Comparison of ENCODE assay signal across 1 fruit fly cellular context in genomic region chr3L:14050944-14051548, dm6.
TF ChIP-seq lines count a peak whose summit lies in the region.

Gene CG6833, plus strand, starts transcription at chr3L:14051206.

TF ChIP-seq in whole organism, embryonic, 481 proteins besides CTCF, POLR2A, EP300 and RAD21 (continued from another document and continues in another):
- TF ChIP-seq CG34376 (GFP tag; optimal IDR thresholded peaks at IDR 0.05; lab: Kevin White, UChicago) = peak; percentile 5
- TF ChIP-seq Doc2 (GFP tag; IDR thresholded peaks at IDR 0.05; lab: Robert Waterston, UW) = no peak
- TF ChIP-seq CG9876 (GFP tag; optimal IDR thresholded peaks at IDR 0.05; lab: Kevin White, UChicago) = peak; percentile 77
- TF ChIP-seq br (optimal IDR thresholded peaks at IDR 0.05; lab: Kevin White, UChicago) = no peak
- TF ChIP-seq CG12659 (GFP tag; optimal IDR thresholded peaks at IDR 0.05; lab: Kevin White, UChicago) = peak; percentile 73
- TF ChIP-seq CG10979 (tag; optimal IDR thresholded peaks at IDR 0.05; lab: Kevin White, UChicago) = peak; percentile 53
- TF ChIP-seq bab2 (GFP tag; optimal IDR thresholded peaks at IDR 0.05; lab: Kevin White, UChicago) = peak; percentile 63
- TF ChIP-seq CG14441 (GFP tag; IDR thresholded peaks at IDR 0.05; lab: Robert Waterston, UW) = peak; percentile 84
- TF ChIP-seq E2f1 (GFP tag; IDR thresholded peaks at IDR 0.05; lab: Robert Waterston, UW) = peak; percentile 74
- peak; percentile 76 for TF ChIP-seq CG7372 (GFP tag; IDR thresholded peaks at IDR 0.05; lab: Robert Waterston, UW)
- TF ChIP-seq CG2712 (tag; optimal IDR thresholded peaks at IDR 0.05; lab: Kevin White, UChicago) = peak; percentile 73
- TF ChIP-seq ewg (GFP tag; optimal IDR thresholded peaks at IDR 0.05; lab: Kevin White, UChicago) = peak; percentile 38
- TF ChIP-seq CG4820 (GFP tag; optimal IDR thresholded peaks at IDR 0.05; lab: Kevin White, UChicago) = peak; percentile 69
- no peak for TF ChIP-seq usp (GFP tag; optimal IDR thresholded peaks at IDR 0.05; lab: Kevin White, UChicago)
- peak in 1 of 2 experiments; percentile 48 for TF ChIP-seq bsh (GFP tag; optimal IDR thresholded peaks at IDR 0.05; lab: Kevin White, UChicago)
- peak; percentile 50 for TF ChIP-seq Nf-YC (tag; optimal IDR thresholded peaks at IDR 0.05; lab: Kevin White, UChicago)
- no peak for TF ChIP-seq knrl (GFP tag; IDR thresholded peaks at IDR 0.05; lab: Robert Waterston, UW; ENCODE audit: partially characterized antibody)
- peak; percentile 10 for TF ChIP-seq PHDP (tag; optimal IDR thresholded peaks at IDR 0.05; lab: Kevin White, UChicago)
- peak; percentile 99 for TF ChIP-seq CG3995 (GFP tag; optimal IDR thresholded peaks at IDR 0.05; lab: Kevin White, UChicago)
- peak; percentile 49 for TF ChIP-seq Sox102F (GFP tag; optimal IDR thresholded peaks at IDR 0.05; lab: Kevin White, UChicago)
- peak; percentile 76 for TF ChIP-seq Optix (GFP tag; IDR thresholded peaks at IDR 0.05; lab: Robert Waterston, UW)
- TF ChIP-seq Trl (optimal IDR thresholded peaks at IDR 0.05; lab: Kevin White, UChicago) = no peak
- TF ChIP-seq Trl (GFP tag; optimal IDR thresholded peaks at IDR 0.05; lab: Kevin White, UChicago) = peak; percentile 76
- no peak; the same call in 1 of the 2 replicates for TF ChIP-seq Nf-YA (GFP tag; IDR thresholded peaks at IDR 0.05; lab: Robert Waterston, UW)
- TF ChIP-seq CG11456 (GFP tag; IDR thresholded peaks at IDR 0.05; lab: Robert Waterston, UW) = peak; percentile 89
- TF ChIP-seq CG17361 (GFP tag; IDR thresholded peaks at IDR 0.05; lab: Robert Waterston, UW) = peak; percentile 68
- TF ChIP-seq CG7987 (GFP tag; optimal IDR thresholded peaks at IDR 0.05; lab: Kevin White, UChicago) = peak; percentile 67
- TF ChIP-seq ken (GFP tag; IDR thresholded peaks at IDR 0.05; lab: Robert Waterston, UW) = peak; percentile 87
- peak; percentile 48 for TF ChIP-seq CG15269 (tag; optimal IDR thresholded peaks at IDR 0.05; lab: Kevin White, UChicago)
- no peak for TF ChIP-seq CG6683 (GFP tag; optimal IDR thresholded peaks at IDR 0.05; lab: Kevin White, UChicago)
- TF ChIP-seq mam (GFP tag; optimal IDR thresholded peaks at IDR 0.05; lab: Kevin White, UChicago) = peak; percentile 84
- no peak for TF ChIP-seq Asciz (GFP tag; optimal IDR thresholded peaks at IDR 0.05; lab: Kevin White, UChicago)
- peak; percentile 26 for TF ChIP-seq CrebB (tag; optimal IDR thresholded peaks at IDR 0.05; lab: Kevin White, UChicago)
- no peak for TF ChIP-seq run (tag; optimal IDR thresholded peaks at IDR 0.05; lab: Kevin White, UChicago)
- TF ChIP-seq CG11560 (tag; IDR thresholded peaks at IDR 0.05; lab: Robert Waterston, UW) = peak; percentile 39; the same call in 1 of the 3 replicates
- TF ChIP-seq CG11696 (GFP tag; IDR thresholded peaks at IDR 0.05; lab: Robert Waterston, UW) = no peak
- peak; percentile 25 for TF ChIP-seq CG17912 (GFP tag; optimal IDR thresholded peaks at IDR 0.05; lab: Kevin White, UChicago)
- no peak for TF ChIP-seq Bdp1 (GFP tag; optimal IDR thresholded peaks at IDR 0.05; lab: Kevin White, UChicago)
- TF ChIP-seq Xrp1 (GFP tag; IDR thresholded peaks at IDR 0.05; lab: Robert Waterston, UW) = peak; percentile 80
- TF ChIP-seq sna (GFP tag; IDR thresholded peaks at IDR 0.05; lab: Robert Waterston, UW; ENCODE audit: partially characterized antibody) = no peak
- TF ChIP-seq CG9817 (tag; optimal IDR thresholded peaks at IDR 0.05; lab: Kevin White, UChicago) = peak; percentile 68
- TF ChIP-seq jumu (GFP tag; optimal IDR thresholded peaks at IDR 0.05; lab: Kevin White, UChicago) = peak; percentile 70
- TF ChIP-seq sc (optimal IDR thresholded peaks at IDR 0.05; lab: Kevin White, UChicago) = no peak
- no peak for TF ChIP-seq sc (GFP tag; optimal IDR thresholded peaks at IDR 0.05; lab: Kevin White, UChicago)
- no peak for TF ChIP-seq exex (tag; optimal IDR thresholded peaks at IDR 0.05; lab: Kevin White, UChicago)
- TF ChIP-seq HmgD (GFP tag; optimal IDR thresholded peaks at IDR 0.05; lab: Kevin White, UChicago) = peak; percentile 89
- no peak for TF ChIP-seq CG15073 (GFP tag; optimal IDR thresholded peaks at IDR 0.05; lab: Kevin White, UChicago)
- TF ChIP-seq Atf6 (GFP tag; IDR thresholded peaks at IDR 0.05; lab: Robert Waterston, UW) = peak; percentile 64
- no peak for TF ChIP-seq gcm (GFP tag; optimal IDR thresholded peaks at IDR 0.05; lab: Kevin White, UChicago)
- peak; percentile 60 for TF ChIP-seq Hmr (GFP tag; optimal IDR thresholded peaks at IDR 0.05; lab: Kevin White, UChicago)
- TF ChIP-seq CG10543 (GFP tag; optimal IDR thresholded peaks at IDR 0.05; lab: Kevin White, UChicago) = peak; percentile 43
- peak; percentile 51 for TF ChIP-seq CG3163 (GFP tag; optimal IDR thresholded peaks at IDR 0.05; lab: Kevin White, UChicago)
- TF ChIP-seq CG12391 (tag; optimal IDR thresholded peaks at IDR 0.05; lab: Kevin White, UChicago) = peak; percentile 51
- no peak; the same call in 1 of the 2 replicates for TF ChIP-seq GATAe (GFP tag; conservative IDR thresholded peaks at IDR 0.05; lab: Robert Waterston, UW)
- TF ChIP-seq CG7839 (tag; optimal IDR thresholded peaks at IDR 0.05; lab: Kevin White, UChicago) = peak; percentile 67
- peak; percentile 67 for TF ChIP-seq Meics (GFP tag; optimal IDR thresholded peaks at IDR 0.05; lab: Kevin White, UChicago)
- no peak for TF ChIP-seq yki (optimal IDR thresholded peaks at IDR 0.05; lab: Kevin White, UChicago)
- peak; percentile 84 for TF ChIP-seq eyg (GFP tag; optimal IDR thresholded peaks at IDR 0.05; lab: Kevin White, UChicago)
- no peak for TF ChIP-seq CG12769 (tag; optimal IDR thresholded peaks at IDR 0.05; lab: Kevin White, UChicago)
- TF ChIP-seq CG32532 (GFP tag; IDR thresholded peaks at IDR 0.05; lab: Robert Waterston, UW) = peak; percentile 88
- no peak for TF ChIP-seq CG8359 (GFP tag; optimal IDR thresholded peaks at IDR 0.05; lab: Kevin White, UChicago; ENCODE audit: borderline replicate concordance)
- TF ChIP-seq onecut (GFP tag; IDR thresholded peaks at IDR 0.05; lab: Robert Waterston, UW) = peak; percentile 69
- peak; percentile 59 for TF ChIP-seq CG13775 (GFP tag; optimal IDR thresholded peaks at IDR 0.05; lab: Kevin White, UChicago)
- peak; percentile 45 for TF ChIP-seq unpg (GFP tag; optimal IDR thresholded peaks at IDR 0.05; lab: Kevin White, UChicago)
- TF ChIP-seq CG5245 (GFP tag; optimal IDR thresholded peaks at IDR 0.05; lab: Kevin White, UChicago) = peak; percentile 74
- TF ChIP-seq mld (GFP tag; IDR thresholded peaks at IDR 0.05; lab: Robert Waterston, UW; ENCODE audit: partially characterized antibody) = no peak
- peak; percentile 50 for TF ChIP-seq HHEX (GFP tag; optimal IDR thresholded peaks at IDR 0.05; lab: Kevin White, UChicago)
- peak; percentile 48 for TF ChIP-seq Sin3A (optimal IDR thresholded peaks at IDR 0.05; lab: Kevin White, UChicago)
- TF ChIP-seq lola (GFP tag; optimal IDR thresholded peaks at IDR 0.05; lab: Kevin White, UChicago) = peak in 1 of 3 experiments; percentile 15
- TF ChIP-seq otp (GFP tag; IDR thresholded peaks at IDR 0.05; lab: Robert Waterston, UW) = 0 out of 3 replicates have a peak, but pooled peaks have one; percentile 66
- TF ChIP-seq danr (GFP tag; IDR thresholded peaks at IDR 0.05; lab: Robert Waterston, UW) = peak; percentile 60
- peak; percentile 54 for TF ChIP-seq Awh (GFP tag; IDR thresholded peaks at IDR 0.05; lab: Robert Waterston, UW)
- TF ChIP-seq TFAM (GFP tag; optimal IDR thresholded peaks at IDR 0.05; lab: Kevin White, UChicago) = no peak
- peak; percentile 84 for TF ChIP-seq ind (GFP tag; optimal IDR thresholded peaks at IDR 0.05; lab: Kevin White, UChicago)
- no peak for TF ChIP-seq tna (GFP tag; IDR thresholded peaks at IDR 0.05; lab: Robert Waterston, UW; ENCODE audit: partially characterized antibody)
- TF ChIP-seq CG6272 (GFP tag; IDR thresholded peaks at IDR 0.05; lab: Robert Waterston, UW) = peak; percentile 73
- peak; percentile 69; the same call in 1 of the 2 replicates for TF ChIP-seq ttk (GFP tag; IDR thresholded peaks at IDR 0.05; lab: Robert Waterston, UW)
- no peak for TF ChIP-seq tap (tag; optimal IDR thresholded peaks at IDR 0.05; lab: Kevin White, UChicago)
- no peak for TF ChIP-seq sim (GFP tag; IDR thresholded peaks at IDR 0.05; lab: Robert Waterston, UW)
- peak; percentile 65 for TF ChIP-seq CG7786 (GFP tag; optimal IDR thresholded peaks at IDR 0.05; lab: Kevin White, UChicago)
- TF ChIP-seq CG34224 (GFP tag; IDR thresholded peaks at IDR 0.05; lab: Robert Waterston, UW; ENCODE audit: partially characterized antibody) = no peak
- TF ChIP-seq fd64A (GFP tag; optimal IDR thresholded peaks at IDR 0.05; lab: Kevin White, UChicago) = no peak
- peak; percentile 83 for TF ChIP-seq CG4730 (GFP tag; IDR thresholded peaks at IDR 0.05; lab: Robert Waterston, UW)
- TF ChIP-seq CG5953 (GFP tag; IDR thresholded peaks at IDR 0.05; lab: Robert Waterston, UW) = peak; percentile 59; the same call in 1 of the 2 replicates
- peak; percentile 43; the same call in 1 of the 2 replicates for TF ChIP-seq klu (GFP tag; IDR thresholded peaks at IDR 0.05; lab: Robert Waterston, UW)
- no peak for TF ChIP-seq cad (GFP tag; optimal IDR thresholded peaks at IDR 0.05; lab: Kevin White, UChicago)
- peak; percentile 52; the same call in 2 of the 3 replicates for TF ChIP-seq CG14050 (GFP tag; IDR thresholded peaks at IDR 0.05; lab: Robert Waterston, UW)
- TF ChIP-seq CG3407 (GFP tag; optimal IDR thresholded peaks at IDR 0.05; lab: Kevin White, UChicago) = no peak
- TF ChIP-seq CG2129 (GFP tag; IDR thresholded peaks at IDR 0.05; lab: Robert Waterston, UW; ENCODE audit: partially characterized antibody) = no peak
- TF ChIP-seq Deaf1 (tag; optimal IDR thresholded peaks at IDR 0.05; lab: Kevin White, UChicago) = no peak
- TF ChIP-seq sima (GFP tag; optimal IDR thresholded peaks at IDR 0.05; lab: Kevin White, UChicago) = peak; percentile 0
- TF ChIP-seq luna (GFP tag; optimal IDR thresholded peaks at IDR 0.05; lab: Kevin White, UChicago) = peak; percentile 57
- peak; percentile 46; the same call in 1 of the 2 replicates for TF ChIP-seq CG43689 (GFP tag; IDR thresholded peaks at IDR 0.05; lab: Robert Waterston, UW)
- peak; percentile 53 for TF ChIP-seq Sry-δ (GFP tag; optimal IDR thresholded peaks at IDR 0.05; lab: Kevin White, UChicago)
- peak; percentile 87; the same call in 1 of the 2 replicates for TF ChIP-seq lmd (GFP tag; IDR thresholded peaks at IDR 0.05; lab: Robert Waterston, UW)
- TF ChIP-seq Eip74EF (GFP tag; optimal IDR thresholded peaks at IDR 0.05; lab: Kevin White, UChicago) = no peak
- peak; percentile 99 for TF ChIP-seq Ets65A (GFP tag; lab: Kevin White, UChicago)
- TF ChIP-seq CG10654 (GFP tag; optimal IDR thresholded peaks at IDR 0.05; lab: Kevin White, UChicago) = peak; percentile 61
- TF ChIP-seq CG10209 (GFP tag; optimal IDR thresholded peaks at IDR 0.05; lab: Kevin White, UChicago) = peak; percentile 39
- peak; percentile 26; the same call in 1 of the 2 replicates for TF ChIP-seq E2f2 (GFP tag; IDR thresholded peaks at IDR 0.05; lab: Robert Waterston, UW)
- TF ChIP-seq CG15514 (GFP tag; optimal IDR thresholded peaks at IDR 0.05; lab: Kevin White, UChicago) = peak; percentile 69
- no peak for TF ChIP-seq D (optimal IDR thresholded peaks at IDR 0.05; lab: Kevin White, UChicago)
- TF ChIP-seq D (GFP tag; optimal IDR thresholded peaks at IDR 0.05; lab: Kevin White, UChicago) = peak; percentile 58
- TF ChIP-seq CG1233 (GFP tag; optimal IDR thresholded peaks at IDR 0.05; lab: Kevin White, UChicago) = peak; percentile 57
- peak; percentile 86 for TF ChIP-seq sens (GFP tag; lab: Kevin White, UChicago)
- TF ChIP-seq NFAT (GFP tag; IDR thresholded peaks at IDR 0.05; lab: Robert Waterston, UW) = peak; percentile 94
- no peak for TF ChIP-seq Stat92E (GFP tag; optimal IDR thresholded peaks at IDR 0.05; lab: Kevin White, UChicago)
- 0 out of 2 replicates have a peak, but pooled peaks have one; percentile 44 for TF ChIP-seq bowl (GFP tag; IDR thresholded peaks at IDR 0.05; lab: Robert Waterston, UW)
- TF ChIP-seq CG11398 (GFP tag; optimal IDR thresholded peaks at IDR 0.05; lab: Kevin White, UChicago) = peak; percentile 38
- peak; percentile 32 to 57 for TF ChIP-seq Hr51 (GFP tag; optimal IDR thresholded peaks at IDR 0.05; lab: Kevin White, UChicago)
- TF ChIP-seq Hr78 (GFP tag; optimal IDR thresholded peaks at IDR 0.05; lab: Kevin White, UChicago) = no peak
- no peak for TF ChIP-seq CG12299 (tag; optimal IDR thresholded peaks at IDR 0.05; lab: Kevin White, UChicago)
- TF ChIP-seq CG9215 (GFP tag; IDR thresholded peaks at IDR 0.05; lab: Robert Waterston, UW) = peak; percentile 68
- peak; percentile 74 for TF ChIP-seq CG11085 (GFP tag; IDR thresholded peaks at IDR 0.05; lab: Robert Waterston, UW)
- peak; percentile 27 for TF ChIP-seq CG4328 (GFP tag; optimal IDR thresholded peaks at IDR 0.05; lab: Kevin White, UChicago)
- TF ChIP-seq Mes4 (GFP tag; optimal IDR thresholded peaks at IDR 0.05; lab: Kevin White, UChicago) = peak; percentile 11
- TF ChIP-seq so (GFP tag; IDR thresholded peaks at IDR 0.05; lab: Robert Waterston, UW) = peak; percentile 71; the same call in 1 of the 3 replicates
- peak; percentile 8 for TF ChIP-seq fd3F (GFP tag; optimal IDR thresholded peaks at IDR 0.05; lab: Kevin White, UChicago)
- TF ChIP-seq croc (GFP tag; conservative IDR thresholded peaks at IDR 0.05; lab: Robert Waterston, UW) = peak; percentile 53; the same call in 2 of the 3 replicates
- TF ChIP-seq ranshi (GFP tag; IDR thresholded peaks at IDR 0.05; lab: Robert Waterston, UW) = peak; percentile 78
- peak; percentile 38 for TF ChIP-seq nerfin-1 (tag; optimal IDR thresholded peaks at IDR 0.05; lab: Kevin White, UChicago)
- no peak for TF ChIP-seq dimm (GFP tag; IDR thresholded peaks at IDR 0.05; lab: Robert Waterston, UW)
- TF ChIP-seq Kr (GFP tag; optimal IDR thresholded peaks at IDR 0.05; lab: Kevin White, UChicago) = no peak
- 0 out of 2 replicates have a peak, but pooled peaks have one; percentile 39 for TF ChIP-seq bbx (GFP tag; IDR thresholded peaks at IDR 0.05; lab: Robert Waterston, UW; ENCODE audit: partially characterized antibody)
- TF ChIP-seq CG3847 (GFP tag; IDR thresholded peaks at IDR 0.05; lab: Robert Waterston, UW) = peak; percentile 76
- no peak for TF ChIP-seq Adf1 (GFP tag; IDR thresholded peaks at IDR 0.05; lab: Robert Waterston, UW)
- TF ChIP-seq Dbx (GFP tag; IDR thresholded peaks at IDR 0.05; lab: Robert Waterston, UW) = peak; percentile 86
- peak; percentile 44 for TF ChIP-seq Usf (GFP tag; optimal IDR thresholded peaks at IDR 0.05; lab: Kevin White, UChicago)
- peak; percentile 66 for TF ChIP-seq CG15696 (tag; optimal IDR thresholded peaks at IDR 0.05; lab: Kevin White, UChicago)
- TF ChIP-seq CG33213 (GFP tag; optimal IDR thresholded peaks at IDR 0.05; lab: Kevin White, UChicago) = peak; percentile 87
- peak; percentile 35 for TF ChIP-seq CG2875 (GFP tag; optimal IDR thresholded peaks at IDR 0.05; lab: Kevin White, UChicago)
